Fruit fly (Drosophila melanogaster): ENCODE results near the gene geko.

geko gene

DNA sequence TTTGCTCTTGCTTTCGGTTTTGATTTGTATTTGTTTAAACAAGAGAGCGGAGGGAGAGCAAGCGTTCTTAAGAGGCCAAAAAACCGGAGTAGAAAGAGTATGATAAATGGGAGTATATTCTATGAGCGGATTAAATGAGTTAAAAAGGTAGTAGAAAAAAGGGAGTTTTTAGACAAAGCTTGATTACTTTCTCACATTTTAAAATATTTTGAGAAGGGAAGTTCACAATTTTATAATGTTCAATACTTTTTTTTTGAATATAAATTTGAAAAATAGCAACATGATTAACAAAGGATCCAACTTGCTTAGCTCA, 47.1 kb downstream of the geko start:
- TF ChIP-seq Clk (GFP tag; optimal IDR thresholded peaks at IDR 0.05) (no peak), kay (GFP tag; ENCODE audit: borderline replicate concordance) (peak; percentile 12), bab1 (GFP tag; optimal IDR thresholded peaks at IDR 0.05) (no peak)

dm6 chr3L:18186779-18187178, 47.6 kb downstream of the geko start:
- TF ChIP-seq ovo (GFP tag; optimal IDR thresholded peaks at IDR 0.05), result no peak
- peak; percentile 31 for TF ChIP-seq kay (GFP tag; ENCODE audit: borderline replicate concordance)
- TF ChIP-seq CG33017 (tag; optimal IDR thresholded peaks at IDR 0.05), result no peak
- no peak for TF ChIP-seq tj (GFP tag; optimal IDR thresholded peaks at IDR 0.05)

DNA sequence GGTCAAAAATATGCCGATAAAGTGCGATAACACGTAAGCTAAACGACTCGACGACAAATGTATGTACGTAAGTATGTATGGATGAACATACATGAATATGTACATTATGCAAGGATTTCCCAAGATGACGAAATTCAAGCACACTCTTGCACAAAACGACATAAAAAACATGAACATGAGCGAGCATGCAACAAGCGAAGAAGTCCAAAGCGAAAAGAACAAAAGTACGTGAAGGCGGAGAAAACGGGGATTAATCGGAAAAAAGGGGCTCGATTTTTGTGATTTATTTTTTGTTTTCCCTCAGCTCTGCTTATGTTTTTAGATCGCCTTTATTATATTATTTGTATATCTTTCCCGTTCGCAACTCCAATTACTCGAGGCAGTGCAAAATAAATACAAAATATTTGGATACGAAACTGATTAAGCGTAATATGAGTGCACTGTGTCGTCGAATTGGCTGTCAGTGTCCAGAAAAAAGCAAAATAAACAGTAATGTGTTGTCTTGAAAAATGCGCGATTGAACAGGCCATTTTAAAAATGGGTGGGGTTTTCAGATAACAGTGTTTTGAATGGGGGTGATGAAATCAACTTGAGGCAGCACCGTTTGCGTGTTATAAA, 48.4 kb downstream of the geko start:
- TF ChIP-seq CG7101 (tag; optimal IDR thresholded peaks at IDR 0.05), result no peak
- TF ChIP-seq Mnt (GFP tag; optimal IDR thresholded peaks at IDR 0.05), result no peak
- peak; percentile 10 for TF ChIP-seq bab1 (GFP tag; optimal IDR thresholded peaks at IDR 0.05)
- TF ChIP-seq CG12768 (GFP tag; optimal IDR thresholded peaks at IDR 0.05), result no peak
- no peak for TF ChIP-seq toe (GFP tag; optimal IDR thresholded peaks at IDR 0.05)
- TF ChIP-seq CG1620 (GFP tag; optimal IDR thresholded peaks at IDR 0.05), result no peak
- TF ChIP-seq pad (GFP tag; optimal IDR thresholded peaks at IDR 0.05), result no peak
- peak; percentile 97 for TF ChIP-seq tj (GFP tag; optimal IDR thresholded peaks at IDR 0.05)
- TF ChIP-seq CG5204 (GFP tag; optimal IDR thresholded peaks at IDR 0.05), result no peak
- TF ChIP-seq CG11617 (GFP tag; optimal IDR thresholded peaks at IDR 0.05), result no peak
- TF ChIP-seq CG33017 (tag; optimal IDR thresholded peaks at IDR 0.05), result no peak
- no peak for TF ChIP-seq ovo (GFP tag; optimal IDR thresholded peaks at IDR 0.05)
- no peak for TF ChIP-seq CG7045 (GFP tag; optimal IDR thresholded peaks at IDR 0.05)

DNA sequence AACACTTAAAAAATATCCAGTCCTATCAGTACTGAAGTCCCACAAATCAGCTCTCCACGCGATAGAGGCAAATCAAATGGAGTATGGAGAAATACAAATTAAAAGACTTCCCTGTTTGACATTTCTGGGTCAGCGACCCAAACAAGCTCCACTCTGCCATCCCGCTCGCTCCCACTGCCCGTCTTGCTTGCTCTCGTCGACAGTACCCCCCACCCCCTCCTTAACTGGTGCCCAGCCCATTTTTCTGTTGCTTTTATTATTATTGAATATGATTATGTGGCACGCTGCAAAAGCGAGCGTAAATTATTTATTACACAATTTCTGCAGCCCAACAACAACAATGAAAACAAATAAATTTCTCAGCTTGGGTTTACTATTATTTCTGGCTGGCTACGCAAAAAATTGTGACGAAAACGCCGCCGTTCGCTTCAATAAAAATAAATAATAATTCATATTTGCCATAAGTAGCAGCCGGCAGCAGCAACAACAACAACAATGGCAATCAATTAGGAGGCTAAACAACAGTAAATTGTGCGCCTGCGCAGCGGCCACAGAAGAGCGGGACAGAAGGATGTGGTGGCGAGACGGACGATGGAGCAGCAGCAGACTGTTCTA, 49.4 kb downstream of the geko start:
- TF ChIP-seq pad (GFP tag; optimal IDR thresholded peaks at IDR 0.05) (peak; percentile 2), CG12768 (GFP tag; optimal IDR thresholded peaks at IDR 0.05) (no peak), cnc (optimal IDR thresholded peaks at IDR 0.05) (no peak), Hr96 (GFP tag; optimal IDR thresholded peaks at IDR 0.05) (no peak), CG7045 (GFP tag; optimal IDR thresholded peaks at IDR 0.05) (no peak), CG1620 (GFP tag; optimal IDR thresholded peaks at IDR 0.05) (no peak), toe (GFP tag; optimal IDR thresholded peaks at IDR 0.05) (no peak), Mnt (GFP tag; optimal IDR thresholded peaks at IDR 0.05) (no peak), Crg-1 (GFP tag; optimal IDR thresholded peaks at IDR 0.05) (no peak), CG11617 (GFP tag; optimal IDR thresholded peaks at IDR 0.05) (no peak), Clk (GFP tag; optimal IDR thresholded peaks at IDR 0.05) (no peak), CG33017 (tag; optimal IDR thresholded peaks at IDR 0.05) (no peak), bab1 (GFP tag; optimal IDR thresholded peaks at IDR 0.05) (no peak), kay (GFP tag; ENCODE audit: borderline replicate concordance) (no peak), ovo (GFP tag; optimal IDR thresholded peaks at IDR 0.05) (no peak), CG14711 (tag; optimal IDR thresholded peaks at IDR 0.05) (no peak), tj (GFP tag; optimal IDR thresholded peaks at IDR 0.05) (peak; percentile 57)

- TF ChIP-seq CG7045 (GFP tag; optimal IDR thresholded peaks at IDR 0.05) (no peak), cic (GFP tag; optimal IDR thresholded peaks at IDR 0.05) (no peak), CG1620 (GFP tag; optimal IDR thresholded peaks at IDR 0.05) (no peak), tj (GFP tag; optimal IDR thresholded peaks at IDR 0.05) (peak; percentile 85), ovo (GFP tag; optimal IDR thresholded peaks at IDR 0.05) (no peak), pad (GFP tag; optimal IDR thresholded peaks at IDR 0.05) (peak; percentile 58)
These were observed 51.5 kb downstream of the geko start for dm6 chr3L:18190484-18191220.

dm6 chr3L:18191555-18192135, 52.4 kb downstream of the geko start:
- TF ChIP-seq CG1620 (GFP tag; optimal IDR thresholded peaks at IDR 0.05), result no peak
- no peak for TF ChIP-seq bab1 (GFP tag; optimal IDR thresholded peaks at IDR 0.05)
- TF ChIP-seq toe (GFP tag; optimal IDR thresholded peaks at IDR 0.05), result no peak
- TF ChIP-seq CG33017 (tag; optimal IDR thresholded peaks at IDR 0.05), result no peak
- no peak for TF ChIP-seq cic (GFP tag; optimal IDR thresholded peaks at IDR 0.05)
- no peak for TF ChIP-seq cnc (optimal IDR thresholded peaks at IDR 0.05)
- TF ChIP-seq Hr96 (GFP tag; optimal IDR thresholded peaks at IDR 0.05), result no peak

- TF ChIP-seq CG12768 (GFP tag; optimal IDR thresholded peaks at IDR 0.05) (no peak), CG11617 (GFP tag; optimal IDR thresholded peaks at IDR 0.05) (peak; percentile 17), Mnt (GFP tag; optimal IDR thresholded peaks at IDR 0.05) (no peak), kay (GFP tag; ENCODE audit: borderline replicate concordance) (no peak), tj (GFP tag; optimal IDR thresholded peaks at IDR 0.05) (peak; percentile 27), ovo (GFP tag; optimal IDR thresholded peaks at IDR 0.05) (no peak), bab1 (GFP tag; optimal IDR thresholded peaks at IDR 0.05) (peak; percentile 1), CG7101 (tag; optimal IDR thresholded peaks at IDR 0.05) (peak; percentile 67), toe (GFP tag; optimal IDR thresholded peaks at IDR 0.05) (no peak), pad (GFP tag; optimal IDR thresholded peaks at IDR 0.05) (peak; percentile 13), Hr96 (GFP tag; optimal IDR thresholded peaks at IDR 0.05) (no peak), CG14711 (tag; optimal IDR thresholded peaks at IDR 0.05) (peak; percentile 45), Clk (GFP tag; optimal IDR thresholded peaks at IDR 0.05) (no peak)
These were observed 53.8 kb downstream of the geko start for dm6 chr3L:18192858-18193478.

Data from whole organism, adult.